Fruit fly (Drosophila melanogaster) whole organism, adult: ENCODE data around the gene COX4.

Experiments
- CG11617 ChIP-seq: fragments of 200-800 bp; sonication (Bioruptor generic); optimal IDR thresholded peaks from 2 replicates; lab custom pipeline; 2017; ENCODE audit warnings: mild to moderate bottlenecking, missing biosample characterization, missing genetic modification reagents, missing genetic modification characterization
- CG12768 ChIP-seq: fragments of 200-800 bp; sonication (Bioruptor generic); optimal IDR thresholded peaks from 2 replicates; lab custom pipeline; 2017; ENCODE audit warnings: missing biosample characterization, missing genetic modification characterization, mild to moderate bottlenecking, moderate library complexity, missing genetic modification reagents
- CG14711 ChIP-seq: fragments of 200-800 bp; sonication (Bioruptor generic); optimal IDR thresholded peaks from 2 replicates; lab custom pipeline; 2018; ENCODE audit warnings: missing biosample characterization, mild to moderate bottlenecking, missing genetic modification characterization, moderate library complexity
- CG1620 ChIP-seq: fragments of 200-800 bp; sonication (Bioruptor generic); optimal IDR thresholded peaks from 2 replicates; lab custom pipeline; 2016; ENCODE audit warnings: missing biosample characterization, missing genetic modification characterization
- CG33017 ChIP-seq: fragments of 200-800 bp; sonication (Bioruptor generic); optimal IDR thresholded peaks from 2 replicates; lab custom pipeline; 2018; ENCODE audit warnings: missing biosample characterization, mild to moderate bottlenecking, missing genetic modification characterization, moderate library complexity
- CG5204 ChIP-seq: fragments of 200-800 bp; sonication (Bioruptor generic); optimal IDR thresholded peaks from 2 replicates; lab custom pipeline; 2016; ENCODE audit warnings: missing biosample characterization, missing genetic modification characterization
- CG7045 ChIP-seq: fragments of 200-800 bp; sonication (Bioruptor generic); optimal IDR thresholded peaks from 2 replicates; lab custom pipeline; 2017; ENCODE audit warnings: missing biosample characterization, mild to moderate bottlenecking, missing genetic modification characterization
- CG7101 ChIP-seq: fragments of 200-800 bp; sonication (Bioruptor generic); optimal IDR thresholded peaks from 2 replicates; lab custom pipeline; 2018; ENCODE audit warnings: missing biosample characterization, mild to moderate bottlenecking, missing genetic modification characterization, moderate library complexity
- Clk ChIP-seq: fragments of 200-800 bp; sonication (Bioruptor generic); optimal IDR thresholded peaks from 2 replicates; lab custom pipeline; 2017; ENCODE audit warnings: missing biosample characterization, missing genetic modification characterization
- Crg-1 ChIP-seq: fragments of 200-800 bp; sonication (Bioruptor generic); optimal IDR thresholded peaks from 2 replicates; lab custom pipeline; 2016; ENCODE audit warnings: missing biosample characterization, missing genetic modification characterization
- Hr96 ChIP-seq: fragments of 200-800 bp; sonication (Bioruptor generic); optimal IDR thresholded peaks from 2 replicates; lab custom pipeline; 2016; ENCODE audit warnings: missing biosample characterization, missing genetic modification characterization
- Mnt ChIP-seq: fragments of 200-800 bp; sonication (Bioruptor generic); optimal IDR thresholded peaks from 2 replicates; lab custom pipeline; 2016; ENCODE audit warnings: missing biosample characterization, mild to moderate bottlenecking, missing genetic modification characterization
- bab1 ChIP-seq: fragments of 200-800 bp; sonication (Bioruptor generic); optimal IDR thresholded peaks from 3 replicates; lab custom pipeline; 2019; ENCODE audit warnings: missing biosample characterization, mild to moderate bottlenecking, missing genetic modification characterization, moderate library complexity
- cic ChIP-seq: fragments of 200-800 bp; sonication (Bioruptor generic); optimal IDR thresholded peaks from 2 replicates; lab custom pipeline; 2017; ENCODE audit warnings: missing biosample characterization, mild to moderate bottlenecking, missing genetic modification characterization, moderate library complexity
- cnc ChIP-seq, 2 experiments: fragments of >200 bp; optimal IDR thresholded peaks; 2 replicates each; lab custom pipeline; 2017
- kay ChIP-seq: fragments of 200-800 bp; sonication (Bioruptor generic); peaks from one replicate; lab custom pipeline; 2016; ENCODE audit warnings: missing biosample characterization, missing genetic modification characterization, borderline replicate concordance
- ovo ChIP-seq: fragments of 200-800 bp; sonication (Bioruptor generic); optimal IDR thresholded peaks from 2 replicates; lab custom pipeline; 2016; ENCODE audit warnings: missing biosample characterization, missing genetic modification characterization
- pad ChIP-seq: fragments of 200-800 bp; sonication (Bioruptor generic); optimal IDR thresholded peaks from 3 replicates; lab custom pipeline; 2017; ENCODE audit warnings: missing biosample characterization, missing genetic modification characterization, mild to moderate bottlenecking, moderate library complexity, missing genetic modification reagents
- tj ChIP-seq: fragments of 200-800 bp; sonication (Bioruptor generic); optimal IDR thresholded peaks from 3 replicates; lab custom pipeline; 2017; ENCODE audit warnings: missing biosample characterization, mild to moderate bottlenecking, missing genetic modification characterization, moderate library complexity
- toe ChIP-seq: fragments of 200-800 bp; sonication (Bioruptor generic); optimal IDR thresholded peaks from 2 replicates; lab custom pipeline; 2016; ENCODE audit warnings: missing biosample characterization, missing genetic modification characterization

Gene COX4

DNA sequence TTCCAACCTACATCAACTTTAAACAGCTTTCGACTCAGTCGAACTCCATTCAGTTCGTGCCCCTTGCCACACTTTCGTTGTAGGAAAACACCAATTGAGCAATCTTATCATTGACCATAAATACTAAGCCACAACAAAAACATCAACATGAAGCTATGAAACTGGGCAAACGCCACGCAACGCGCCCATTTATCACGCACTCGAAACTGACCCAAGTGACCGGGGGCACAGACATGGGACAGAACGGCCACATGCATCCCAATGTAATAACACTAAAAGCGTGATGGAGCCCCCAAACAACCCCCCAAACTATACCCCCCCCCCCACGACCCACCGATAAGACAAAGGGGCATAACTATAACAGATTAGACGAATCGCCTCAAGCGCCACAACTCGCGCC is 26.0 kb upstream of the COX4 start:
- no peak for TF ChIP-seq ovo (GFP tag; lab: Kevin White, UChicago)
- no peak for TF ChIP-seq Crg-1 (GFP tag; lab: Kevin White, UChicago)
- TF ChIP-seq CG12768 (GFP tag; lab: Kevin White, UChicago) = no peak
- no peak for TF ChIP-seq cnc (optimal IDR thresholded peaks at IDR 0.05; lab: Kevin White, UChicago)
- no peak for TF ChIP-seq cic (GFP tag; lab: Kevin White, UChicago)
- no peak for TF ChIP-seq toe (GFP tag; lab: Kevin White, UChicago)
- no peak for TF ChIP-seq CG7045
- TF ChIP-seq CG7101 (tag; lab: Kevin White, UChicago) = no peak
- no peak for TF ChIP-seq CG1620 (GFP tag; lab: Kevin White, UChicago)
- TF ChIP-seq Hr96 (GFP tag; lab: Kevin White, UChicago) = no peak

DNA sequence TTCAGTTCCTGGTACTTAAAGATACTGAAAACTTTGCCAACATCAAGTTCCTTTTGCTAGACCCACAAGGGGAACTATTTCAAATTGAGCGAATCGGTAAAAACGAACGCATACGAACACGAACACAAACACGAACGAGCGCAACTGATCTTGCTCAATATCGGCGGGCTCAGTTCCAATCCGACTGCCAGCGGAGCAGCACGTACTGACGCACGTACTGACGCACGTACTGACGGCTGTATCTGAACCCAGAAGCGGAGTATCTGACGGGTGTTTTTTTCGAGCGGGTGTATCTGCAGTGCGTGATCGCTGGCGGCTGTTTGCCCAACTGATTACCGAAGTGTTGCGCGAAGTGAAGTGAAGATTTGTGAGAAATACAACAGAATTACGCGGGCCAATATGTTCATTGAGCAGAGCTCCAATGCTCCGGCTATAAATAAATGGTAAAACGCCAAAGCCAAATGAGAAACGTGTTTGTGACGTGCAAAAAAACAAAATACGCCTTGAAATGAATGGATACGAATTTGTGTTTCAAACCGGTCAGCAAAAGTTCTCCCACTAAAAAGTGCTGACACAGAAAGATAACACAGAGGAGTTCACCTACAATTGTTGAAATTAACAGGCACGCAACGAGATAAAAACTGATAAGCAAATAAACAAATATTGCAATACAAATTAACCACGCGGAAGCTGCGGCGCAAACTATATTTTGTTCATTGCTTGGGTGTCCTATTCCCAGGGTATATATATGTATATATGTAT is 23.2 kb upstream of the COX4 start:
- peak; percentile 15 for TF ChIP-seq CG5204
- no peak for TF ChIP-seq CG11617 (GFP tag; lab: Kevin White, UChicago)
- no peak for TF ChIP-seq CG12768 (GFP tag; lab: Kevin White, UChicago)
- peak; percentile 21 for TF ChIP-seq CG7101 (tag; lab: Kevin White, UChicago)
- TF ChIP-seq tj (GFP tag; lab: Kevin White, UChicago) = peak; percentile 93
- peak; percentile 79 for TF ChIP-seq pad (GFP tag; lab: Kevin White, UChicago)
- TF ChIP-seq bab1 = peak; percentile 21
- TF ChIP-seq Mnt (GFP tag; lab: Kevin White, UChicago) = peak; percentile 17
- TF ChIP-seq cic (GFP tag; lab: Kevin White, UChicago) = peak; percentile 26

DNA sequence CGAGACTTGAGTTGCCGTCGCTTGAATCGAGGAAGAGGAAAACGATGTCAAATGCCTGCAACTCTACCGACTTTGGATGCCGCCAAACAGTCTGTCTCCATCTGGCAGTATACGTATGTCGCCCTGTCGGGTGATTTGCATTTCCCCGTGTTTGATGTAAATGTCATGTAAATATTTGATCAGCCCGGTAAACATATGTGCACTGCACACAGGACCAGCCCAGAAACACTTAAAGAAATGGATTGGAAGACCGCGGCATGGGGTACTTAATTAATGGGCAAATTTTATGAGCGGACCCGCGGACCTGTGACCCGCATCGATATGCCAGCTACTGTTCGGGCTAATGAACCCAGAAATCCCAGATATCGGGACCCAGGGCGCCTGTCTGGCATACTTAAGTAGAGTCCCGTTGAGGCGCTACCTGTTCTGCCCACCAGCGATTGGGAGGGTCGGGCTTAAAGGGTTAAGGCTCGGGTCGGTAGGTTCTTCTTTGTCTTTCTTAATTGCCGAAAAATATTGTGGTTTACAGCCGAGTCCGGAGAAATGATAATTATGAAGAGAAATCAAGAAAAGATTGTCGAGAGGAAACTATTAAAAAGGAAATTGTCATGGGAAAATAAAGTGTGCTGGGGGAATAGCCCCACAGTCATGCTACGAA is 20.6 kb upstream of the COX4 start:
- TF ChIP-seq CG11617 (GFP tag; lab: Kevin White, UChicago) = no peak
- TF ChIP-seq CG14711 (tag; lab: Kevin White, UChicago) = no peak
- no peak for TF ChIP-seq kay (GFP tag; lab: Kevin White, UChicago)
- no peak for TF ChIP-seq CG7045
- TF ChIP-seq toe (GFP tag; lab: Kevin White, UChicago) = no peak
- TF ChIP-seq CG1620 (GFP tag; lab: Kevin White, UChicago) = no peak
- no peak for TF ChIP-seq CG5204
- no peak for TF ChIP-seq cic (GFP tag; lab: Kevin White, UChicago)

DNA sequence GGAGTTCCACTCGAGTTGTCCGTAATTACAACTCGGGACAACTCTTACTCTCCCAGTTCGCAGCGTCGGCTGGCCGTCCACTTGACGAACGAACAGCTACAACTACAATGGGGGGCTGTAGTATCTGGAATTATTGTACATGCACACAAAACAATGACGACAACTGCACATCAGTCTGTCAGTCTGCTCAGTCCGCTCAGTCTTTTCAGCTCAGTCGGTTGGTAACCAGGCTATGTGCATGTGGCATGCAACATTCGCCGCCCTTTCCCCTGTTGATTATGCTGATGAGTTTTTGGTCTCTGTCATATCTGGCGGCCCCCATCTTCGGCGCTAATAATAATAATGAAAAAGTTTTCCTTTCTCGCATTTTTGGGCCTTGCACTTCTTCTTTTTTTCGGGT is 18.5 kb upstream of the COX4 start:
- TF ChIP-seq Clk (GFP tag; lab: Kevin White, UChicago) (no peak), ovo (GFP tag; lab: Kevin White, UChicago) (no peak), CG7045 (no peak), CG14711 (tag; lab: Kevin White, UChicago) (no peak), CG12768 (GFP tag; lab: Kevin White, UChicago) (no peak), Crg-1 (GFP tag; lab: Kevin White, UChicago) (no peak), Hr96 (GFP tag; lab: Kevin White, UChicago) (no peak), pad (GFP tag; lab: Kevin White, UChicago) (no peak)

DNA sequence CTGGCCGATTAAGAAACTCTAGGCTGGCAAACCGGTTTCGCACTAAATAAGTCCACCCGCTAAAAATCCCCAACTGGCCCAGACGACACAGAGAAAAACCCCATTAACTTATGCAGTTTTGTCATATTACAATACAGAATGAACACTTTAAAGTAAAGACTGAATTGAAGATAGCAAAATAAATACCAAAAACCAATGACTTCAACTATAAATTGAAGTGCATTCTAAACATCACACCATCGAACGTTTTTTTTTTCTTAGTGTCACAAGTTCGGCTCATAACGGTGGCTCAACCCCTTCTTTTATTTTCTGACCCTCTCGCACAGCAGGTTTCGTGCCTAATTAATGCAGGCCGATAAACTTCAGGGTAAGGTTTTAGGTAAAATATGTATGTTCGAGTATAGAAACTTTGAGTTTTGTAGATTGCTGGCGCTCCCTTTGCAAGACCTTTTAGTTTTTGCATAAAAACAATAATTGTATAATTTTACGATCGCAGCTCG is 17.1 kb upstream of the COX4 start:
- TF ChIP-seq CG33017 (tag; lab: Kevin White, UChicago) (no peak), CG12768 (GFP tag; lab: Kevin White, UChicago) (no peak), Crg-1 (GFP tag; lab: Kevin White, UChicago) (no peak), kay (GFP tag; lab: Kevin White, UChicago) (no peak), Hr96 (GFP tag; lab: Kevin White, UChicago) (no peak), bab1 (no peak), Clk (GFP tag; lab: Kevin White, UChicago) (no peak), CG1620 (GFP tag; lab: Kevin White, UChicago) (no peak), CG5204 (no peak), pad (GFP tag; lab: Kevin White, UChicago) (no peak), ovo (GFP tag; lab: Kevin White, UChicago) (no peak), CG14711 (tag; lab: Kevin White, UChicago) (no peak), CG7045 (no peak), CG7101 (tag; lab: Kevin White, UChicago) (no peak)

DNA sequence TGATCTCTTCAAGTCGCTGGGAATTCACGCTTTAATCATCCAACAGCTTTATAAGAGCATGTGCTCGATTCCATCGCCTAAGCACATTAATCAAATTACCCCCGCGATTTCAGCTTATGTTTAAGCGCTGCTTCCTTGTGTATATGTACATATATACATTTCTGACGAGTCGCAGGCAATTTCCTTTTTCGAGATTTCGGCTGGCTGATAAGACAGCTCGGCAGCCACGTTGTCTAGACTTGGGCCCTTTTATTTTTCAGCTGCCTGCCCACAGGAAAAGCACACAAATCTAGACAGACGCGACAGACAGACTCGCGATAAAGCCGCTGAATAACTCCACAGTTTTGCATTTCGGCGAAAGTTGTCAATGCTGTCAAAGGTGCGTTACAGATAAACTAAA is 16.0 kb upstream of the COX4 start:
- TF ChIP-seq Crg-1 (GFP tag; lab: Kevin White, UChicago) (no peak), tj (GFP tag; lab: Kevin White, UChicago) (no peak)

DNA sequence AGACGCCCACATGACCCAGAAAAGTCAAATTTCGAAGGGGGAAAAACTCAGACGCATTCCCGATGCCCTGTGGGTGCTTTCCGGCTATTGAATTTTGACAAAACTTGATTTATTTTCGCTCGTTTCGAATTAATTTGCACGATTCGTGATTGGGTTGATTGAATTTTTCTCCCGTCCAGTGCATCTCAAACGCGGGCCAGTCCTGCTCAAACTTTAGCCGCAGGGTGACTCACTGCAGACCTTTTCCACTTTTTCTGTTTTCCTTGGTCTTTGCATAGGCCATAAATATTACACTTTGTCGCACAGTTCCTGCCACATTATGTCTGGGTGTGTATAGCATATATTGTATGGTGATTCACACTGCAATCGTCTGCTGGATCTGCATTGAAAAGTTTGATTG is 15.4 kb upstream of the COX4 start:
- TF ChIP-seq CG7101 (tag; lab: Kevin White, UChicago) = no peak
- TF ChIP-seq Crg-1 (GFP tag; lab: Kevin White, UChicago) = no peak
- no peak for TF ChIP-seq Hr96 (GFP tag; lab: Kevin White, UChicago)
- no peak for TF ChIP-seq cic (GFP tag; lab: Kevin White, UChicago)
- TF ChIP-seq CG33017 (tag; lab: Kevin White, UChicago) = no peak
- no peak for TF ChIP-seq toe (GFP tag; lab: Kevin White, UChicago)
- no peak for TF ChIP-seq Mnt (GFP tag; lab: Kevin White, UChicago)
- TF ChIP-seq Clk (GFP tag; lab: Kevin White, UChicago) = no peak
- no peak for TF ChIP-seq CG1620 (GFP tag; lab: Kevin White, UChicago)
- TF ChIP-seq ovo (GFP tag; lab: Kevin White, UChicago) = no peak
- TF ChIP-seq CG5204 = no peak
